Worm (Caenorhabditis elegans) whole organism, L2 larva: Measurements from ENCODE around the gene madf-5.

Experiments
- egl-27 ChIP-seq: sonication (generic microtip); optimal IDR thresholded peaks from 3 replicates; lab custom pipeline; 2017; ENCODE audit warnings: missing biosample characterization, missing genetic modification reagents, missing genetic modification characterization
- elt-3 ChIP-seq: sonication (generic microtip); optimal IDR thresholded peaks from 2 replicates; lab custom pipeline; 2017; ENCODE audit warnings: missing biosample characterization, missing genetic modification characterization
- nhr-12 ChIP-seq: fragments of 150-350 bp; optimal IDR thresholded peaks from 2 replicates; lab custom pipeline; 2014; ENCODE audit warnings: missing biosample characterization, missing genetic modification characterization
- nhr-77 ChIP-seq: fragments of 150-350 bp; optimal IDR thresholded peaks from 2 replicates; lab custom pipeline; 2014; ENCODE audit warnings: missing biosample characterization, missing genetic modification characterization
- unc-62 ChIP-seq: fragments of 150-350 bp; optimal IDR thresholded peaks from 2 replicates; lab custom pipeline; 2014; ENCODE audit warnings: missing biosample characterization, missing genetic modification reagents, missing genetic modification characterization

- TF ChIP-seq egl-27 (tag; lab: Kevin White, UChicago): no peak
- TF ChIP-seq nhr-77: no peak
- no peak for TF ChIP-seq elt-3 (tag; lab: Kevin White, UChicago)
- no peak for TF ChIP-seq nhr-12 (tag; lab: Kevin White, UChicago)
- no peak for TF ChIP-seq unc-62 (GFP tag; lab: Kevin White, UChicago)
Observed at ce11 chrII:14574790-14575189, 1.4 kb downstream of the madf-5 start.
